Worm (Caenorhabditis elegans) whole organism, young adult: ENCODE measurements around the gene ZK1290.13.

ENCODE experiments used
- B0035.1 ChIP-seq: sonication (generic microtip); optimal IDR thresholded peaks from 2 replicates; lab custom pipeline; 2016; ENCODE audit warnings: missing genetic modification characterization, mild to moderate bottlenecking, missing compliant biosample characterization, missing genotype, missing genetic modification reagents
- B0336.3 ChIP-seq: fragments of 200-800 bp; sonication (Bioruptor generic); IDR thresholded peaks from 2 replicates; pipeline ENCODE4 v1.3.6; 2022; ENCODE audit warnings: missing genetic modification characterization, missing compliant biosample characterization
- C06A6.2 ChIP-seq: fragments of 200-800 bp; sonication (Bioruptor generic); conservative IDR thresholded peaks from 2 replicates; pipeline ENCODE4 v1.3.6; 2022; ENCODE audit warnings: missing genetic modification characterization, missing compliant biosample characterization
- F10E7.11 ChIP-seq: sonication (generic microtip); optimal IDR thresholded peaks from 2 replicates; lab custom pipeline; 2017; ENCODE audit warnings: mild to moderate bottlenecking, missing genetic modification characterization, moderate library complexity, missing compliant biosample characterization
- F55B11.4 ChIP-seq: sonication (generic microtip); optimal IDR thresholded peaks from 2 replicates; lab custom pipeline; 2016; ENCODE audit warnings: missing compliant biosample characterization, missing genetic modification characterization, borderline replicate concordance; ENCODE audit not compliant: insufficient read depth
- K11D2.4 ChIP-seq: fragments of 200-800 bp; sonication (Bioruptor generic); IDR thresholded peaks from 2 replicates; pipeline ENCODE4 v1.3.6; 2022; ENCODE audit warnings: missing genetic modification reagents, missing genetic modification characterization, missing compliant biosample characterization
- K12H6.12 ChIP-seq: fragments of 200-800 bp; sonication (Bioruptor generic); optimal IDR thresholded peaks from 2 replicates; lab custom pipeline; 2018; ENCODE audit warnings: mild to moderate bottlenecking, missing genetic modification characterization, missing compliant biosample characterization
- Y53G8AR.9 ChIP-seq: fragments of 200-800 bp; sonication (Bioruptor generic); conservative IDR thresholded peaks from 2 replicates; pipeline ENCODE4 v1.3.6; 2022; ENCODE audit warnings: missing genetic modification reagents, missing genetic modification characterization, missing compliant biosample characterization
- Y67H2A.10 ChIP-seq: fragments of 200-800 bp; sonication (Bioruptor generic); conservative IDR thresholded peaks from 2 replicates; pipeline ENCODE4 v1.3.6; 2022; ENCODE audit warnings: missing genetic modification reagents, missing genetic modification characterization, missing compliant biosample characterization
- attf-5 ChIP-seq: fragments of 200-800 bp; sonication (Bioruptor generic); optimal IDR thresholded peaks from 2 replicates; lab custom pipeline; 2018; ENCODE audit warnings: mild to moderate bottlenecking, missing genetic modification characterization, missing compliant biosample characterization
- ccch-3 ChIP-seq: fragments of 200-800 bp; sonication (Bioruptor generic); optimal IDR thresholded peaks from 2 replicates; lab custom pipeline; 2018; ENCODE audit warnings: mild to moderate bottlenecking, missing genetic modification characterization, missing compliant biosample characterization
- ceh-27 ChIP-seq: fragments of 200-800 bp; sonication (Bioruptor generic); optimal IDR thresholded peaks from 2 replicates; lab custom pipeline; 2018; ENCODE audit warnings: mild to moderate bottlenecking, missing genetic modification characterization, moderate library complexity, missing compliant biosample characterization
- ceh-40 ChIP-seq: fragments of 200-800 bp; sonication (Bioruptor generic); IDR thresholded peaks from 2 replicates; pipeline ENCODE4 v1.3.6; 2022; ENCODE audit warnings: missing genetic modification characterization, missing compliant biosample characterization
- egl-44 ChIP-seq: fragments of 200-800 bp; sonication (Bioruptor generic); IDR thresholded peaks from 2 replicates; pipeline ENCODE4 v1.3.6; 2022; ENCODE audit warnings: missing genetic modification reagents, missing genetic modification characterization, missing compliant biosample characterization
- egrh-3 ChIP-seq: fragments of 200-800 bp; sonication (Bioruptor generic); IDR thresholded peaks from 2 replicates; pipeline ENCODE4 v1.3.6; 2022; ENCODE audit warnings: missing genetic modification reagents, missing genetic modification characterization, missing compliant biosample characterization
- ets-4 ChIP-seq: fragments of 200-800 bp; sonication (Bioruptor generic); optimal IDR thresholded peaks from 2 replicates; lab custom pipeline; 2018; ENCODE audit warnings: mild to moderate bottlenecking, missing genetic modification characterization, missing compliant biosample characterization
- fkh-3 ChIP-seq: sonication (generic microtip); optimal IDR thresholded peaks from 2 replicates; lab custom pipeline; 2016; ENCODE audit warnings: mild to moderate bottlenecking, missing genetic modification characterization, missing compliant biosample characterization
- gei-17 ChIP-seq: fragments of 200-800 bp; sonication (Bioruptor generic); optimal IDR thresholded peaks from 2 replicates; lab custom pipeline; 2018; ENCODE audit warnings: mild to moderate bottlenecking, missing genetic modification characterization, missing compliant biosample characterization
- hlh-26 ChIP-seq: fragments of 200-800 bp; sonication (Bioruptor generic); conservative IDR thresholded peaks from 2 replicates; pipeline ENCODE4 v1.3.6; 2022; ENCODE audit warnings: missing genetic modification reagents, missing genetic modification characterization, missing compliant biosample characterization
- hrde-1 ChIP-seq: sonication (generic microtip); optimal IDR thresholded peaks from 2 replicates; lab custom pipeline; 2016; ENCODE audit warnings: missing genetic modification characterization, mild to moderate bottlenecking, missing compliant biosample characterization, moderate library complexity, missing genotype, missing genetic modification reagents, borderline replicate concordance
- lin-26 ChIP-seq: fragments of 200-800 bp; sonication (Bioruptor generic); IDR thresholded peaks from 2 replicates; pipeline ENCODE4 v1.3.6; 2022; ENCODE audit warnings: missing genetic modification reagents, missing genetic modification characterization, missing compliant biosample characterization
- lin-54 ChIP-seq: fragments of 200-800 bp; sonication (Bioruptor generic); optimal IDR thresholded peaks from 2 replicates; lab custom pipeline; 2018; ENCODE audit warnings: mild to moderate bottlenecking, missing genetic modification characterization, missing compliant biosample characterization
- lsl-1 ChIP-seq: fragments of 200-800 bp; sonication (Bioruptor generic); optimal IDR thresholded peaks from 2 replicates; lab custom pipeline; 2018; ENCODE audit warnings: mild to moderate bottlenecking, missing genetic modification characterization, moderate library complexity, missing compliant biosample characterization
- mes-4 ChIP-seq: sonication (generic microtip); optimal IDR thresholded peaks from 2 replicates; lab custom pipeline; 2016; ENCODE audit warnings: missing genotype, missing genetic modification characterization, missing compliant biosample characterization
- nhr-179 ChIP-seq: sonication (generic microtip); optimal IDR thresholded peaks from 2 replicates; lab custom pipeline; 2016; ENCODE audit warnings: mild to moderate bottlenecking, missing genetic modification characterization, missing compliant biosample characterization
- nhr-90 ChIP-seq: sonication (generic microtip); optimal IDR thresholded peaks from 2 replicates; lab custom pipeline; 2016; ENCODE audit warnings: missing genotype, mild to moderate bottlenecking, missing genetic modification characterization, missing compliant biosample characterization
- pbrm-1 ChIP-seq: fragments of 200-800 bp; sonication (Bioruptor generic); IDR thresholded peaks from 2 replicates; pipeline ENCODE4 v1.3.6; 2022; ENCODE audit warnings: missing genetic modification reagents, missing genetic modification characterization, missing compliant biosample characterization
- rcor-1 ChIP-seq: fragments of 200-800 bp; sonication (Bioruptor generic); IDR thresholded peaks from 2 replicates; pipeline ENCODE4 v1.3.6; 2022; ENCODE audit warnings: missing genetic modification reagents, missing genetic modification characterization, missing compliant biosample characterization
- rec-8 ChIP-seq, 2 experiments: sonication (generic microtip); optimal IDR thresholded peaks; 2 replicates each; lab custom pipeline; 2016; ENCODE audit warnings: mild to moderate bottlenecking in 2 of 2, missing genetic modification characterization in 2 of 2, missing genetic modification reagents in 2 of 2, missing genotype in 2 of 2, missing biosample characterization in 1 of 2, missing compliant biosample characterization in 1 of 2, moderate library complexity in 1 of 2
- sdz-38 ChIP-seq: sonication (generic microtip); optimal IDR thresholded peaks from 2 replicates; lab custom pipeline; 2016; ENCODE audit warnings: missing genotype, missing genetic modification characterization, missing compliant biosample characterization
- snpc-1.3 ChIP-seq: sonication (generic microtip); optimal IDR thresholded peaks from 2 replicates; lab custom pipeline; 2017; ENCODE audit warnings: missing genetic modification characterization, mild to moderate bottlenecking, missing compliant biosample characterization, antibody characterized with exemption, moderate library complexity, missing genotype, missing genetic modification reagents; ENCODE audit not compliant: insufficient read depth
- tbx-9 ChIP-seq: sonication (generic microtip); optimal IDR thresholded peaks from 2 replicates; lab custom pipeline; 2016; ENCODE audit warnings: borderline replicate concordance, missing genetic modification characterization, inconsistent platforms, missing compliant biosample characterization
- tlf-1 ChIP-seq: fragments of 200-800 bp; sonication (Bioruptor generic); optimal IDR thresholded peaks from 2 replicates; lab custom pipeline; 2018; ENCODE audit warnings: mild to moderate bottlenecking, missing genetic modification characterization, missing compliant biosample characterization
- ztf-25 ChIP-seq: fragments of 200-800 bp; sonication (Bioruptor generic); IDR thresholded peaks from 2 replicates; pipeline ENCODE4 v1.3.6; 2022; ENCODE audit warnings: missing genetic modification reagents, missing genetic modification characterization, missing compliant biosample characterization

The ZK1290.13 gene

DNA sequence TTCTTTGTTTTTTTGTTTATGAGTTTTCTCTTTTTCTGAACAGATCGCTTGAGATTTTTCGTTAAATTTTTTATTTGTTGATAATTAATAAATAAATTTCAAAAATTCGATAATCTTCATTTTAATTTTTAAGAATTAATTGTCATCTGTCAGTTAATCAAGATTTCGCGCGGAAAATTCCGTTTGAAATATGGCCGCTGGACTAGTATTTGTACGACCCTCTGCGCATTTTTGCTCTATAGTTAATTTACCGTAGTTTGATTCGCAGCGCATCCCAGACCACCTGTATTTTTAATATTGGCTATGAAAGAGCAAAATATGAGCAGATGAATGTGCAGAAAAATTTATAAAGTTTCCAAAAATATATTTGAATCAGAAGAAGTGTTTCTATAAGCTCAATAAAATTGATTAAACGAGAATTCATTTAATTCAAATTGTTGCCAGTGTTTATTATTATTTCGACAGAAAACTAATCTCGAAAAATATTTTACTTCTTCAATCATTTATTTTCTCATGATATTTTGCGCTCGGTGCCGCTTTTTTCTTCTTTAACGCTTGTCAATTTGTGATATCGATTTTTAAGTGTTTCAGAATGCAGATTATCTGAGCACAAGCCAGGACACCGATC, 2.9 kb downstream of the ZK1290.13 start, which contains the start of gene nfi-1 (continued):
- peak; percentile 32 for TF ChIP-seq K12H6.12 (tag; lab: Kevin White, UChicago)
- no peak for TF ChIP-seq tlf-1 (GFP tag; lab: Kevin White, UChicago)
- no peak for TF ChIP-seq C06A6.2 (GFP tag; lab: Robert Waterston, UW)
- TF ChIP-seq tbx-9 (tag; lab: Kevin White, UChicago), result no peak
- TF ChIP-seq ceh-27 (GFP tag; lab: Kevin White, UChicago), result peak; percentile 51
- no peak for TF ChIP-seq ccch-3 (GFP tag; lab: Kevin White, UChicago)
- peak; percentile 49 for TF ChIP-seq lsl-1 (GFP tag; lab: Kevin White, UChicago)
- no peak for TF ChIP-seq fkh-3 (tag; lab: Kevin White, UChicago)
- no peak for TF ChIP-seq lin-26 (GFP tag; lab: Robert Waterston, UW)
- no peak for TF ChIP-seq F10E7.11 (tag; lab: Kevin White, UChicago)
- peak; percentile 36 for TF ChIP-seq lin-54 (GFP tag; lab: Kevin White, UChicago)
- TF ChIP-seq rcor-1, result no peak
- TF ChIP-seq ets-4 (GFP tag; lab: Kevin White, UChicago), result no peak
- no peak for TF ChIP-seq nhr-90 (tag; lab: Kevin White, UChicago)
- no peak for TF ChIP-seq egrh-3 (GFP tag; lab: Robert Waterston, UW)
- TF ChIP-seq ztf-25, result no peak
- TF ChIP-seq snpc-1.3 (tag; lab: Kevin White, UChicago), result no peak
- no peak for TF ChIP-seq ceh-40 (GFP tag; lab: Robert Waterston, UW)
- TF ChIP-seq B0035.1 (tag; lab: Kevin White, UChicago), result no peak
- TF ChIP-seq F55B11.4 (tag; lab: Kevin White, UChicago), result no peak
- TF ChIP-seq attf-5 (GFP tag; lab: Kevin White, UChicago), result peak; percentile 57
- TF ChIP-seq mes-4 (tag; lab: Kevin White, UChicago), result no peak

DNA sequence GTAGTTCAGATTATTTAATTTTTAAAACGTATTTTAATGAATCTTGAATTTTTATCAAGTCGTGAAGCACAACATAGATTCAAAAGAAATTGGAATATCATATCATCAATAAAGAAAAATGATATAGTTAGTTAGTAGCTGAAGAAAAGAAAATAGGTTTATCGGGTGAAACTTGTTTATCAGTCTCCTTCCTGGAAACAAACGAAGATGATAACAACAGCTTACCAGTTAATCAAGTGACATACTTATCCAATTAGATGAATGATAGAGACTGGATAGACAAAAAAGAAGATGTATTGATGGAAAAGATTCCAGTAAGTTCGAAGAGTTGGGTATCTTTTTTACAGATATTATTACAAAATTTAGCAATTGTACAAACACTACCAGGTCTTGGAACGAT, 8.1 kb downstream of the ZK1290.13 start:
- TF ChIP-seq Y67H2A.10 (GFP tag; lab: Robert Waterston, UW), result no peak
- TF ChIP-seq B0336.3 (GFP tag; lab: Robert Waterston, UW), result no peak
- TF ChIP-seq pbrm-1 (GFP tag; lab: Robert Waterston, UW), result no peak
- no peak for TF ChIP-seq K11D2.4
- no peak for TF ChIP-seq K12H6.12 (tag; lab: Kevin White, UChicago)
- no peak for TF ChIP-seq hlh-26 (GFP tag; lab: Robert Waterston, UW)
- no peak for TF ChIP-seq gei-17 (GFP tag; lab: Kevin White, UChicago)
- TF ChIP-seq egrh-3 (GFP tag; lab: Robert Waterston, UW), result no peak
- TF ChIP-seq ccch-3 (GFP tag; lab: Kevin White, UChicago), result no peak
- TF ChIP-seq sdz-38, result no peak
- TF ChIP-seq hrde-1 (tag; lab: Kevin White, UChicago), result no peak

DNA sequence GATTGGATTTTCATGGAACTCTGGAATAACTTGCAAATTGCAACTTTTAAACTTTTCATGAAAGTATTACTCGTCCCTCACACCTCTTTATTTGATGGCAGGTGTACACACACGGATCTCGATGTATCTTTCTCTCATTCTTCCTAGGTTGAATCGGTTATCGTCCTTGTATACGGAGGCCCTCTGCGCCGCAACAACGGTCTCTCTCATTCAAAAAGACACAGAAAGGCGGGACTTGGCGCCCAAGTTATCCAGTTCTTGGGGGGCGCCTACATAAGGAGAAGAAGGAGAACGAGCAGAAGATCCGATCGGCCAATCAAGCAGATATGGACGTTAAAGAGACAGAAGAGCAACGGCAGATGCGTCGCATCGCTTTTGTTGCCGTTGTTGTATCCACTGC, 9.0 kb downstream of the ZK1290.13 start, which contains the start of gene rol-8:
Gene rol-8, plus strand, starts transcription at position 301 of the 400 bp plus-strand sequence.
- no peak for TF ChIP-seq Y53G8AR.9 (GFP tag; lab: Robert Waterston, UW)
- no peak for TF ChIP-seq ets-4 (GFP tag; lab: Kevin White, UChicago)
- TF ChIP-seq Y67H2A.10 (GFP tag; lab: Robert Waterston, UW), result no peak
- no peak for TF ChIP-seq egrh-3 (GFP tag; lab: Robert Waterston, UW)
- TF ChIP-seq sdz-38, result no peak
- no peak for TF ChIP-seq egl-44
- no peak for TF ChIP-seq nhr-179 (tag; lab: Kevin White, UChicago)
- no peak for TF ChIP-seq rec-8 (tag; optimal IDR thresholded peaks at IDR 0.05; lab: Kevin White, UChicago)
